Fruit fly (Drosophila melanogaster): ENCODE data around the gene aos.

aos gene

dm6 chr3L:16442628-16443027, 40.8 kb downstream of the aos start:
- TF ChIP-seq CG14655 (GFP tag; optimal IDR thresholded peaks at IDR 0.05) (peak; percentile 35), CG8301 (tag; optimal IDR thresholded peaks at IDR 0.05) (peak; percentile 51), CG9948 (tag; optimal IDR thresholded peaks at IDR 0.05) (no peak)

- TF ChIP-seq Snoo (tag; optimal IDR thresholded peaks at IDR 0.05) (no peak), fd96Ca (GFP tag; IDR thresholded peaks at IDR 0.05) (no peak), CG32121 (GFP tag; IDR thresholded peaks at IDR 0.05) (no peak), CG14655 (GFP tag; optimal IDR thresholded peaks at IDR 0.05) (peak; percentile 17)
These were observed 46.2 kb downstream of the aos start for dm6 chr3L:16437271-16437670.

dm6 chr3L:16433556-16433955, 49.9 kb downstream of the aos start:
- TF ChIP-seq CG14655 (GFP tag; optimal IDR thresholded peaks at IDR 0.05) = no peak
- no peak for TF ChIP-seq CG17806 (tag; optimal IDR thresholded peaks at IDR 0.05)
- no peak for TF ChIP-seq Pif1B (GFP tag; optimal IDR thresholded peaks at IDR 0.05)
- TF ChIP-seq CG9948 (tag; optimal IDR thresholded peaks at IDR 0.05) = no peak
- TF ChIP-seq CG4496 (GFP tag; IDR thresholded peaks at IDR 0.05) = no peak
- TF ChIP-seq rn (GFP tag; IDR thresholded peaks at IDR 0.05) = no peak
- no peak for TF ChIP-seq CG8159 (tag; optimal IDR thresholded peaks at IDR 0.05)
- TF ChIP-seq CG32121 (GFP tag; IDR thresholded peaks at IDR 0.05) = no peak
- no peak for TF ChIP-seq fd96Ca (GFP tag; IDR thresholded peaks at IDR 0.05)
- no peak for TF ChIP-seq Pif1A (GFP tag; optimal IDR thresholded peaks at IDR 0.05)
- no peak for TF ChIP-seq CG10348 (GFP tag; IDR thresholded peaks at IDR 0.05)
- no peak for TF ChIP-seq CG13204 (GFP tag; optimal IDR thresholded peaks at IDR 0.05)
- no peak for TF ChIP-seq CG15710 (tag; optimal IDR thresholded peaks at IDR 0.05)

- TF ChIP-seq CG9948 (tag; optimal IDR thresholded peaks at IDR 0.05) (no peak), Pif1B (GFP tag; optimal IDR thresholded peaks at IDR 0.05) (no peak), CG8159 (tag; optimal IDR thresholded peaks at IDR 0.05) (no peak), rn (GFP tag; IDR thresholded peaks at IDR 0.05) (no peak), D1 (tag; optimal IDR thresholded peaks at IDR 0.05) (no peak), gl (tag; optimal IDR thresholded peaks at IDR 0.05) (no peak), Snoo (tag; optimal IDR thresholded peaks at IDR 0.05) (no peak), CG13204 (GFP tag; optimal IDR thresholded peaks at IDR 0.05) (no peak), CG17806 (tag; optimal IDR thresholded peaks at IDR 0.05) (no peak), CG8301 (tag; optimal IDR thresholded peaks at IDR 0.05) (no peak), CG10348 (GFP tag; IDR thresholded peaks at IDR 0.05) (no peak), CG32121 (GFP tag; IDR thresholded peaks at IDR 0.05) (no peak), Pif1A (GFP tag; optimal IDR thresholded peaks at IDR 0.05) (no peak), CG4496 (GFP tag; IDR thresholded peaks at IDR 0.05) (no peak), EcR (GFP tag; optimal IDR thresholded peaks at IDR 0.05) (no peak), CG34367 (tag; optimal IDR thresholded peaks at IDR 0.05) (no peak), CG14655 (GFP tag; optimal IDR thresholded peaks at IDR 0.05) (no peak)
These were observed 52.4 kb downstream of the aos start for dm6 chr3L:16431056-16431455.

- TF ChIP-seq CG13204 (GFP tag; optimal IDR thresholded peaks at IDR 0.05) (no peak), rn (GFP tag; IDR thresholded peaks at IDR 0.05) (no peak), CG10348 (GFP tag; IDR thresholded peaks at IDR 0.05) (no peak), CG9948 (tag; optimal IDR thresholded peaks at IDR 0.05) (no peak), Pif1B (GFP tag; optimal IDR thresholded peaks at IDR 0.05) (no peak), D1 (tag; optimal IDR thresholded peaks at IDR 0.05) (no peak), fd96Ca (GFP tag; IDR thresholded peaks at IDR 0.05) (no peak), CG12605 (GFP tag; IDR thresholded peaks at IDR 0.05) (no peak), CG17806 (tag; optimal IDR thresholded peaks at IDR 0.05) (no peak), CG8159 (tag; optimal IDR thresholded peaks at IDR 0.05) (no peak), gl (tag; optimal IDR thresholded peaks at IDR 0.05) (no peak), Ets98B (GFP tag; IDR thresholded peaks at IDR 0.05) (no peak), EcR (GFP tag; optimal IDR thresholded peaks at IDR 0.05) (no peak), CG14655 (GFP tag; optimal IDR thresholded peaks at IDR 0.05) (no peak), Pif1A (GFP tag; optimal IDR thresholded peaks at IDR 0.05) (no peak)
These were observed 54.0 kb downstream of the aos start for dm6 chr3L:16429451-16429850.

Measured in whole organism, pupa.